Fruit fly (Drosophila melanogaster): ENCODE data around the gene CG15747.

Gene CG15747

dm6 chrX:13313133-13313532 is 25.0 kb upstream of the CG15747 start:
- TF ChIP-seq insv (optimal IDR thresholded peaks at IDR 0.05) = no peak
- TF ChIP-seq Sin3A (optimal IDR thresholded peaks at IDR 0.05) = no peak
- no peak for TF ChIP-seq h (optimal IDR thresholded peaks at IDR 0.05)
- no peak for TF ChIP-seq psq (optimal IDR thresholded peaks at IDR 0.05)
- no peak for TF ChIP-seq Myc (optimal IDR thresholded peaks at IDR 0.05)
- TF ChIP-seq ttk (optimal IDR thresholded peaks at IDR 0.05) = no peak

dm6 chrX:13314323-13314722 is 23.8 kb upstream of the CG15747 start:
- no peak for TF ChIP-seq Myc (optimal IDR thresholded peaks at IDR 0.05)
- no peak for TF ChIP-seq psq (optimal IDR thresholded peaks at IDR 0.05)
- TF ChIP-seq h (optimal IDR thresholded peaks at IDR 0.05) = no peak
- TF ChIP-seq insv (optimal IDR thresholded peaks at IDR 0.05) = no peak
- no peak for TF ChIP-seq ttk (optimal IDR thresholded peaks at IDR 0.05)
- no peak for TF ChIP-seq Sin3A (optimal IDR thresholded peaks at IDR 0.05)

dm6 chrX:13314789-13315462 is 23.2 kb upstream of the CG15747 start:
- TF ChIP-seq h (optimal IDR thresholded peaks at IDR 0.05) = no peak
- TF ChIP-seq Myc (optimal IDR thresholded peaks at IDR 0.05) = no peak
- no peak for TF ChIP-seq ttk (optimal IDR thresholded peaks at IDR 0.05)
- no peak for TF ChIP-seq Sin3A (optimal IDR thresholded peaks at IDR 0.05)
- TF ChIP-seq psq (optimal IDR thresholded peaks at IDR 0.05) = no peak
- no peak for TF ChIP-seq insv (optimal IDR thresholded peaks at IDR 0.05)

- TF ChIP-seq Sin3A (optimal IDR thresholded peaks at IDR 0.05) = no peak
- TF ChIP-seq ttk (optimal IDR thresholded peaks at IDR 0.05) = no peak
- no peak for TF ChIP-seq psq (optimal IDR thresholded peaks at IDR 0.05)
- TF ChIP-seq Myc (optimal IDR thresholded peaks at IDR 0.05) = no peak
- TF ChIP-seq insv (optimal IDR thresholded peaks at IDR 0.05) = no peak
- TF ChIP-seq h (optimal IDR thresholded peaks at IDR 0.05) = no peak
These were observed 22.7 kb upstream of the CG15747 start for dm6 chrX:13315463-13315817.

dm6 chrX:13319376-13319883 is 18.7 kb upstream of the CG15747 start:
- no peak for TF ChIP-seq h (optimal IDR thresholded peaks at IDR 0.05)
- TF ChIP-seq Sin3A (optimal IDR thresholded peaks at IDR 0.05) = no peak
- no peak for TF ChIP-seq psq (optimal IDR thresholded peaks at IDR 0.05)
- no peak for TF ChIP-seq insv (optimal IDR thresholded peaks at IDR 0.05)
- no peak for TF ChIP-seq Myc (optimal IDR thresholded peaks at IDR 0.05)
- no peak for TF ChIP-seq ttk (optimal IDR thresholded peaks at IDR 0.05)

dm6 chrX:13320697-13321445 is 17.2 kb upstream of the CG15747 start:
- no peak for TF ChIP-seq Sin3A (optimal IDR thresholded peaks at IDR 0.05)
- TF ChIP-seq Myc (optimal IDR thresholded peaks at IDR 0.05) = no peak
- TF ChIP-seq insv (optimal IDR thresholded peaks at IDR 0.05) = no peak
- no peak for TF ChIP-seq psq (optimal IDR thresholded peaks at IDR 0.05)
- no peak for TF ChIP-seq h (optimal IDR thresholded peaks at IDR 0.05)
- no peak for TF ChIP-seq ttk (optimal IDR thresholded peaks at IDR 0.05)

dm6 chrX:13322405-13322804 is 15.7 kb upstream of the CG15747 start:
- TF ChIP-seq h (optimal IDR thresholded peaks at IDR 0.05) (no peak), psq (optimal IDR thresholded peaks at IDR 0.05) (no peak), ttk (optimal IDR thresholded peaks at IDR 0.05) (no peak), Myc (optimal IDR thresholded peaks at IDR 0.05) (no peak), Sin3A (optimal IDR thresholded peaks at IDR 0.05) (no peak), insv (optimal IDR thresholded peaks at IDR 0.05) (no peak)

dm6 chrX:13323114-13323513 is 15.0 kb upstream of the CG15747 start:
- TF ChIP-seq h (optimal IDR thresholded peaks at IDR 0.05) (no peak), insv (optimal IDR thresholded peaks at IDR 0.05) (no peak), Sin3A (optimal IDR thresholded peaks at IDR 0.05) (no peak), Myc (optimal IDR thresholded peaks at IDR 0.05) (no peak), ttk (optimal IDR thresholded peaks at IDR 0.05) (no peak), psq (optimal IDR thresholded peaks at IDR 0.05) (no peak)

- TF ChIP-seq h (optimal IDR thresholded peaks at IDR 0.05) = no peak
- no peak for TF ChIP-seq Myc (optimal IDR thresholded peaks at IDR 0.05)
- TF ChIP-seq insv (optimal IDR thresholded peaks at IDR 0.05) = no peak
- TF ChIP-seq ttk (optimal IDR thresholded peaks at IDR 0.05) = no peak
- no peak for TF ChIP-seq psq (optimal IDR thresholded peaks at IDR 0.05)
- no peak for TF ChIP-seq Sin3A (optimal IDR thresholded peaks at IDR 0.05)
These were observed 14.6 kb upstream of the CG15747 start for dm6 chrX:13323526-13323925.

dm6 chrX:13325310-13325709 is 12.8 kb upstream of the CG15747 start:
- TF ChIP-seq Myc (optimal IDR thresholded peaks at IDR 0.05) (no peak), ttk (optimal IDR thresholded peaks at IDR 0.05) (no peak)

- TF ChIP-seq Sin3A (optimal IDR thresholded peaks at IDR 0.05) (no peak), Myc (optimal IDR thresholded peaks at IDR 0.05) (no peak), h (optimal IDR thresholded peaks at IDR 0.05) (no peak), psq (optimal IDR thresholded peaks at IDR 0.05) (no peak), insv (optimal IDR thresholded peaks at IDR 0.05) (no peak), ttk (optimal IDR thresholded peaks at IDR 0.05) (no peak)
These were observed 8.5 kb upstream of the CG15747 start, which contains the start of gene Prx2 for dm6 chrX:13329572-13330046. Gene Prx2 (plus strand): TSS chrX:13329824.

Measured in Kc167 (cell line).